Fruit fly (Drosophila melanogaster): Measurements from ENCODE around the gene skd.

The skd gene

dm6 chr3L:21065212-21065902 lies 38.1 kb upstream of the skd start, which contains the start of gene CG43072 (continued):
- TF ChIP-seq CG31441 (GFP tag; IDR thresholded peaks at IDR 0.05), result 0 out of 2 replicates have a peak, but pooled peaks have one; percentile 15
- no peak for TF ChIP-seq Oli (tag; optimal IDR thresholded peaks at IDR 0.05)
- TF ChIP-seq CG3281 (GFP tag; optimal IDR thresholded peaks at IDR 0.05), result peak; percentile 32
- TF ChIP-seq CG2678 (tag; optimal IDR thresholded peaks at IDR 0.05), result peak; percentile 59
- TF ChIP-seq luna (GFP tag; optimal IDR thresholded peaks at IDR 0.05), result no peak
- peak; percentile 16 for TF ChIP-seq nerfin-1 (tag; optimal IDR thresholded peaks at IDR 0.05)
- no peak for TF ChIP-seq CG6689 (GFP tag; IDR thresholded peaks at IDR 0.05)
- TF ChIP-seq CG11695 (GFP tag; IDR thresholded peaks at IDR 0.05), result no peak
- TF ChIP-seq pb (GFP tag; optimal IDR thresholded peaks at IDR 0.05), result no peak
- TF ChIP-seq CG8924 (tag; optimal IDR thresholded peaks at IDR 0.05), result peak; percentile 30
- TF ChIP-seq sob (GFP tag; IDR thresholded peaks at IDR 0.05), result no peak
- no peak for TF ChIP-seq Antp (GFP tag; optimal IDR thresholded peaks at IDR 0.05)
- TF ChIP-seq Atf-2 (GFP tag; optimal IDR thresholded peaks at IDR 0.05), result no peak
- TF ChIP-seq CG6654 (GFP tag; optimal IDR thresholded peaks at IDR 0.05), result no peak
- TF ChIP-seq CG2129 (GFP tag; IDR thresholded peaks at IDR 0.05; ENCODE audit: partially characterized antibody), result no peak
- TF ChIP-seq CG14965 (GFP tag; optimal IDR thresholded peaks at IDR 0.05; ENCODE audit: borderline replicate concordance), result no peak
- no peak for TF ChIP-seq lola (GFP tag; optimal IDR thresholded peaks at IDR 0.05)
- no peak for TF ChIP-seq CG8359 (GFP tag; optimal IDR thresholded peaks at IDR 0.05; ENCODE audit: borderline replicate concordance)
- no peak for TF ChIP-seq twi (tag; optimal IDR thresholded peaks at IDR 0.05)
- no peak for TF ChIP-seq otp (GFP tag; IDR thresholded peaks at IDR 0.05)
- TF ChIP-seq Doc3 (GFP tag; IDR thresholded peaks at IDR 0.05; ENCODE audit: partially characterized antibody), result no peak
- TF ChIP-seq Lpt (GFP tag; optimal IDR thresholded peaks at IDR 0.05), result no peak
- no peak for TF ChIP-seq pum (GFP tag; optimal IDR thresholded peaks at IDR 0.05)
- no peak for TF ChIP-seq CG15269 (tag; optimal IDR thresholded peaks at IDR 0.05)
- TF ChIP-seq CG2202 (tag; optimal IDR thresholded peaks at IDR 0.05), result no peak
- peak; percentile 2 for TF ChIP-seq CG10274 (GFP tag; optimal IDR thresholded peaks at IDR 0.05)
- no peak for TF ChIP-seq CG17186 (GFP tag; optimal IDR thresholded peaks at IDR 0.05)
- no peak for TF ChIP-seq hkb (optimal IDR thresholded peaks at IDR 0.05)
- TF ChIP-seq hkb (GFP tag; IDR thresholded peaks at IDR 0.05), result no peak
- TF ChIP-seq CG16815 (GFP tag; optimal IDR thresholded peaks at IDR 0.05), result no peak
- TF ChIP-seq dmrt11E (tag; optimal IDR thresholded peaks at IDR 0.05), result no peak
- no peak for TF ChIP-seq stc (GFP tag; IDR thresholded peaks at IDR 0.05)
- TF ChIP-seq CG11093 (GFP tag; IDR thresholded peaks at IDR 0.05), result no peak
- no peak for TF ChIP-seq kay (GFP tag; optimal IDR thresholded peaks at IDR 0.05)
- TF ChIP-seq ken (GFP tag; IDR thresholded peaks at IDR 0.05), result no peak
- no peak for TF ChIP-seq CG7556 (GFP tag; optimal IDR thresholded peaks at IDR 0.05)
- no peak for TF ChIP-seq Sin3A (optimal IDR thresholded peaks at IDR 0.05)
- no peak for TF ChIP-seq CG9437 (GFP tag; optimal IDR thresholded peaks at IDR 0.05)
- TF ChIP-seq Hand (GFP tag; optimal IDR thresholded peaks at IDR 0.05), result peak; percentile 57
- no peak for TF ChIP-seq D19A (tag; optimal IDR thresholded peaks at IDR 0.05)
- no peak for TF ChIP-seq GATAe (GFP tag; conservative IDR thresholded peaks at IDR 0.05)
- no peak for TF ChIP-seq repo (GFP tag; optimal IDR thresholded peaks at IDR 0.05)
- TF ChIP-seq CG8388 (GFP tag; optimal IDR thresholded peaks at IDR 0.05), result no peak
- TF ChIP-seq CG18011 (GFP tag; optimal IDR thresholded peaks at IDR 0.05), result no peak
- TF ChIP-seq gsb (GFP tag; IDR thresholded peaks at IDR 0.05), result no peak
- TF ChIP-seq Side (GFP tag; optimal IDR thresholded peaks at IDR 0.05), result no peak
- TF ChIP-seq cwo (GFP tag; optimal IDR thresholded peaks at IDR 0.05), result no peak
- TF ChIP-seq Ssrp (tag; optimal IDR thresholded peaks at IDR 0.05), result no peak
- no peak for TF ChIP-seq CG2116 (GFP tag; optimal IDR thresholded peaks at IDR 0.05)
- peak; percentile 74 for TF ChIP-seq BtbVII (GFP tag; optimal IDR thresholded peaks at IDR 0.05)
- no peak for TF ChIP-seq B-H1 (GFP tag; IDR thresholded peaks at IDR 0.05)
